Worm (Caenorhabditis elegans) whole organism, mixed stage, embryonic: Measurements from ENCODE around the gene F07H5.13.

Experiments
- bed-3 ChIP-seq: fragments of 200-800 bp; sonication (Bioruptor generic); optimal IDR thresholded peaks from 3 replicates; lab custom pipeline; 2018; ENCODE audit warnings: mild to moderate bottlenecking, missing genetic modification characterization, moderate library complexity, missing compliant biosample characterization
- blmp-1 ChIP-seq: fragments of 150-350 bp; optimal IDR thresholded peaks from 2 replicates; lab custom pipeline; 2014; ENCODE audit warnings: missing biosample characterization, missing genetic modification characterization
- ces-1 ChIP-seq: fragments of 150-350 bp; optimal IDR thresholded peaks from 2 replicates; lab custom pipeline; 2014; ENCODE audit warnings: missing biosample characterization, missing genetic modification reagents, missing genetic modification characterization
- elt-1 ChIP-seq: sonication (generic microtip); optimal IDR thresholded peaks from 2 replicates; lab custom pipeline; 2017; ENCODE audit warnings: missing genetic modification characterization, mild to moderate bottlenecking, missing compliant biosample characterization, antibody characterized with exemption, moderate library complexity, borderline replicate concordance; ENCODE audit not compliant: insufficient read depth
- lin-32 ChIP-seq: fragments of 200-800 bp; sonication (Bioruptor generic); optimal IDR thresholded peaks from 2 replicates; lab custom pipeline; 2018; ENCODE audit warnings: mild to moderate bottlenecking, missing genetic modification characterization, missing compliant biosample characterization
- lsy-2 ChIP-seq: fragments of 150-350 bp; optimal IDR thresholded peaks from 2 replicates; lab custom pipeline; 2014; ENCODE audit warnings: missing biosample characterization, missing genetic modification characterization
- nhr-237 ChIP-seq: fragments of 150-350 bp; optimal IDR thresholded peaks from 2 replicates; lab custom pipeline; 2014; ENCODE audit warnings: missing biosample characterization, missing genetic modification characterization
- nhr-28 ChIP-seq: fragments of 150-350 bp; optimal IDR thresholded peaks from 2 replicates; lab custom pipeline; 2014; ENCODE audit warnings: missing biosample characterization, missing genetic modification characterization
- nhr-76 ChIP-seq: sonication (generic microtip); optimal IDR thresholded peaks from 2 replicates; lab custom pipeline; 2017; ENCODE audit warnings: missing biosample characterization, missing genetic modification characterization
- pha-4 ChIP-seq: fragments of 150-350 bp; optimal IDR thresholded peaks from 2 replicates; lab custom pipeline; 2018; ENCODE audit warnings: missing biosample characterization, missing genetic modification reagents, missing genetic modification characterization
- snpc-4 ChIP-seq: fragments of 150-350 bp; optimal IDR thresholded peaks from 2 replicates; lab custom pipeline; 2014; ENCODE audit warnings: missing biosample characterization, missing genetic modification characterization
- sptf-1 ChIP-seq: sonication (generic microtip); optimal IDR thresholded peaks from 2 replicates; lab custom pipeline; 2017; ENCODE audit warnings: mild to moderate bottlenecking, missing genetic modification characterization, moderate library complexity, missing compliant biosample characterization
- unc-62 ChIP-seq: fragments of 150-350 bp; optimal IDR thresholded peaks from 2 replicates; lab custom pipeline; 2014; ENCODE audit warnings: missing biosample characterization, missing genetic modification reagents, missing genetic modification characterization
- ztf-11 ChIP-seq: fragments of 150-350 bp; optimal IDR thresholded peaks from 2 replicates; lab custom pipeline; 2014; ENCODE audit warnings: missing biosample characterization, missing genetic modification characterization

DNA sequence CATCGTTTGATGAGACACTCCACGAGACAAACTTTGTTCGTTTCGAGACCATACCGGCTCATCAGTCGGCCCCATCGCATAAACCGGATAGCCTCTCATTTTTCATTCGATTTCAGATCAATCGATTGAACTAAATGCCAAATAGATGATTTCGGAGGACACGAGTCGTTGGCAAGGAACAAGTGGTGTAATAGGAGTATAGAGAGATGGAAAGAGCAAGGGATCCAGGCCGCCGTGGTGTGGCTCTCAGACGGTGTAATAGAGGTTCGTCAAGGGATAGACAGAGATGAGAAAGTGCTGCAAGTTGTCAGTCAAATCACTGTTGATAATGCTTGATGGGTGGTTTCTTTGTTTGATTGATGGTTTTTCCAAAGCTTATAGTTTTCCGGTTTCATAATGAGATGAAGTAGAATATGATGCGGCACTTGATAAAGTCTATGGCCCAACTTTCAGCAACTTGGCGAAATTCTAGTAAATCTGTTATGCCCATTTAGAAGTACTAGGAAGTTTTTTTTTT is 6.8 kb upstream of the F07H5.13 start, which contains the start of gene sgn-1:
- TF ChIP-seq snpc-4 (no peak), blmp-1 (tag; lab: Kevin White, UChicago) (no peak), pha-4 (no peak), unc-62 (GFP tag; lab: Kevin White, UChicago) (peak; percentile 96), ces-1 (GFP tag; lab: Kevin White, UChicago) (no peak), nhr-237 (no peak), nhr-28 (tag; lab: Kevin White, UChicago) (no peak), bed-3 (GFP tag; lab: Kevin White, UChicago) (no peak), sptf-1 (no peak), lin-32 (GFP tag; lab: Kevin White, UChicago) (no peak), elt-1 (tag; lab: Kevin White, UChicago) (no peak), lsy-2 (tag; lab: Kevin White, UChicago) (no peak), nhr-76 (tag; lab: Kevin White, UChicago) (no peak), ztf-11 (tag; lab: Kevin White, UChicago) (no peak)
